Worm (Caenorhabditis elegans): Measurements from ENCODE around the gene F57H12.6.
A peak's percentile ranks its signal among the peaks of the same experiment; 100 is the strongest.

F57H12.6 gene

ce11 chrIV:8008137-8008536, 32.0 kb upstream of the F57H12.6 start:
- TF ChIP-seq unc-62 (GFP tag; optimal IDR thresholded peaks at IDR 0.05 in 1 of 2) (peak in 1 of 2 experiments; percentile 93), unc-62 (tag; optimal IDR thresholded peaks at IDR 0.05) (no peak), spr-1 (tag; optimal IDR thresholded peaks at IDR 0.05) (no peak), mxl-3 (GFP tag; optimal IDR thresholded peaks at IDR 0.05) (peak; percentile 10)

- TF ChIP-seq unc-130 (GFP tag; optimal IDR thresholded peaks at IDR 0.05) (no peak), aha-1 (tag) (peak; percentile 92)
Observed at ce11 chrIV:8007549-8007948, 31.4 kb upstream of the F57H12.6 start.

ce11 chrIV:8006161-8006560, 30.1 kb upstream of the F57H12.6 start:
- TF ChIP-seq nhr-76 (tag; optimal IDR thresholded peaks at IDR 0.05): no peak
- TF ChIP-seq nhr-237 (tag; optimal IDR thresholded peaks at IDR 0.05): no peak
- no peak for TF ChIP-seq zfp-2 (tag; optimal IDR thresholded peaks at IDR 0.05)
- no peak for TF ChIP-seq attf-4 (tag; optimal IDR thresholded peaks at IDR 0.05)
- TF ChIP-seq php-3 (GFP tag; IDR thresholded peaks at IDR 0.05): no peak
- no peak for TF ChIP-seq mep-1 (tag; optimal IDR thresholded peaks at IDR 0.05)
- TF ChIP-seq ceh-62 (tag; optimal IDR thresholded peaks at IDR 0.05): no peak
- TF ChIP-seq ceh-20 (GFP tag; IDR thresholded peaks at IDR 0.05): no peak
- no peak for TF ChIP-seq ceh-32 (tag; optimal IDR thresholded peaks at IDR 0.05; ENCODE audit: poor library complexity)
- TF ChIP-seq daf-16 (GFP tag; optimal IDR thresholded peaks at IDR 0.05): no peak
- TF ChIP-seq daf-16 (tag; optimal IDR thresholded peaks at IDR 0.05): no peak
- no peak for TF ChIP-seq pqm-1 (tag; optimal IDR thresholded peaks at IDR 0.05)
- no peak for TF ChIP-seq hif-1 (tag; optimal IDR thresholded peaks at IDR 0.05)
- no peak for TF ChIP-seq fos-1 (tag; optimal IDR thresholded peaks at IDR 0.05)
- no peak for TF ChIP-seq unc-39 (tag; optimal IDR thresholded peaks at IDR 0.05)
- no peak for TF ChIP-seq madf-5 (GFP tag; IDR thresholded peaks at IDR 0.05)
- no peak for TF ChIP-seq Y48G9A.11 (GFP tag; IDR thresholded peaks at IDR 0.05)
- TF ChIP-seq nhr-48 (tag; optimal IDR thresholded peaks at IDR 0.05): no peak
- TF ChIP-seq dmd-8 (GFP tag; IDR thresholded peaks at IDR 0.05): no peak
- no peak for TF ChIP-seq zip-11 (GFP tag; IDR thresholded peaks at IDR 0.05)

ce11 chrIV:8005376-8005775, 29.3 kb upstream of the F57H12.6 start:
- TF ChIP-seq hlh-11 (tag; optimal IDR thresholded peaks at IDR 0.05) (peak; percentile 29), F10B5.3 (tag; optimal IDR thresholded peaks at IDR 0.05) (no peak), pqm-1 (tag; optimal IDR thresholded peaks at IDR 0.05) (peak; percentile 64), nhr-10 (tag; optimal IDR thresholded peaks at IDR 0.05) (no peak), mep-1 (tag; optimal IDR thresholded peaks at IDR 0.05) (no peak), unc-130 (GFP tag; optimal IDR thresholded peaks at IDR 0.05) (no peak), nhr-28 (tag; optimal IDR thresholded peaks at IDR 0.05) (peak; percentile 24), lim-7 (GFP tag; IDR thresholded peaks at IDR 0.05) (no peak), attf-4 (tag; optimal IDR thresholded peaks at IDR 0.05) (no peak), gei-8 (GFP tag; optimal IDR thresholded peaks at IDR 0.05) (no peak), dpl-1 (GFP tag; optimal IDR thresholded peaks at IDR 0.05) (no peak), fos-1 (tag; optimal IDR thresholded peaks at IDR 0.05) (no peak), nhr-41 (GFP tag; IDR thresholded peaks at IDR 0.05) (no peak), ceh-44 (GFP tag; IDR thresholded peaks at IDR 0.05) (no peak), egl-43 (GFP tag; IDR thresholded peaks at IDR 0.05) (no peak), lir-3 (tag; optimal IDR thresholded peaks at IDR 0.05) (no peak), dve-1 (tag; optimal IDR thresholded peaks at IDR 0.05; ENCODE audit: insufficient read depth) (peak; percentile 39), Y105C5A.15 (GFP tag; IDR thresholded peaks at IDR 0.05) (no peak), nhr-237 (tag; optimal IDR thresholded peaks at IDR 0.05) (no peak), nhr-11 (tag; optimal IDR thresholded peaks at IDR 0.05) (no peak), dmd-6 (GFP tag; IDR thresholded peaks at IDR 0.05) (no peak), egl-27 (tag; optimal IDR thresholded peaks at IDR 0.05) (no peak), fkh-10 (GFP tag; optimal IDR thresholded peaks at IDR 0.05) (no peak), ZK337.2 (GFP tag; IDR thresholded peaks at IDR 0.05) (no peak), F49E8.2 (tag; optimal IDR thresholded peaks at IDR 0.05; ENCODE audit: borderline replicate concordance) (no peak), nhr-25 (tag; optimal IDR thresholded peaks at IDR 0.05; ENCODE audit: borderline replicate concordance, insufficient read depth) (no peak), unc-39 (tag; optimal IDR thresholded peaks at IDR 0.05) (no peak), daf-16 (GFP tag; optimal IDR thresholded peaks at IDR 0.05) (no peak), daf-16 (tag; optimal IDR thresholded peaks at IDR 0.05) (peak; percentile 64), ztf-11 (tag; optimal IDR thresholded peaks at IDR 0.05) (no peak), F37D6.2 (tag; optimal IDR thresholded peaks at IDR 0.05) (no peak)
